Worm (Caenorhabditis elegans) whole organism, late embryonic: ENCODE measurements around the gene zig-13.

Experiments used
- C08G9.2 ChIP-seq: sonication (generic microtip); optimal IDR thresholded peaks from 2 replicates; lab custom pipeline; 2016; ENCODE audit warnings: mild to moderate bottlenecking, missing genetic modification characterization, moderate library complexity, missing compliant biosample characterization
- C38D4.7 ChIP-seq: fragments of 200-800 bp; sonication (Bioruptor generic); optimal IDR thresholded peaks from 2 replicates; lab custom pipeline; 2018; ENCODE audit warnings: mild to moderate bottlenecking, missing genetic modification characterization, moderate library complexity, missing compliant biosample characterization
- Y22D7AL.16 ChIP-seq: sonication (generic microtip); optimal IDR thresholded peaks from 2 replicates; lab custom pipeline; 2016; ENCODE audit warnings: missing genetic modification characterization, missing compliant biosample characterization
- ahr-1 ChIP-seq: sonication (generic microtip); optimal IDR thresholded peaks from 2 replicates; lab custom pipeline; 2016; ENCODE audit warnings: missing genetic modification characterization, missing compliant biosample characterization
- ceh-14 ChIP-seq: sonication (generic microtip); optimal IDR thresholded peaks from 2 replicates; lab custom pipeline; 2016; ENCODE audit warnings: missing genotype, missing genetic modification characterization, missing compliant biosample characterization
- ceh-2 ChIP-seq: sonication (generic microtip); optimal IDR thresholded peaks from 2 replicates; lab custom pipeline; 2016; ENCODE audit warnings: missing genotype, missing genetic modification characterization, missing compliant biosample characterization
- ceh-22 ChIP-seq: sonication (generic microtip); optimal IDR thresholded peaks from 2 replicates; lab custom pipeline; 2017; ENCODE audit warnings: missing biosample characterization, missing genetic modification characterization
- ceh-24 ChIP-seq: sonication (generic microtip); optimal IDR thresholded peaks from 2 replicates; lab custom pipeline; 2016; ENCODE audit warnings: mild to moderate bottlenecking, missing genetic modification characterization, missing compliant biosample characterization
- ceh-31 ChIP-seq: sonication (generic microtip); optimal IDR thresholded peaks from 2 replicates; lab custom pipeline; 2016; ENCODE audit warnings: missing genetic modification characterization, missing compliant biosample characterization
- ceh-34 ChIP-seq: sonication (generic microtip); optimal IDR thresholded peaks from 2 replicates; lab custom pipeline; 2016; ENCODE audit warnings: mild to moderate bottlenecking, missing genetic modification characterization, missing compliant biosample characterization
- ceh-6 ChIP-seq: fragments of 200-800 bp; sonication (Bioruptor generic); optimal IDR thresholded peaks from 2 replicates; lab custom pipeline; 2018; ENCODE audit warnings: mild to moderate bottlenecking, missing genetic modification characterization, missing compliant biosample characterization
- dve-1 ChIP-seq: sonication (generic microtip); optimal IDR thresholded peaks from 2 replicates; lab custom pipeline; 2017; ENCODE audit warnings: antibody characterized with exemption, mild to moderate bottlenecking, missing genetic modification characterization, missing compliant biosample characterization
- elt-4 ChIP-seq: sonication (generic microtip); optimal IDR thresholded peaks from 2 replicates; lab custom pipeline; 2016; ENCODE audit warnings: missing genetic modification characterization, missing compliant biosample characterization
- fkh-6 ChIP-seq: sonication (generic microtip); optimal IDR thresholded peaks from 2 replicates; lab custom pipeline; 2016; ENCODE audit warnings: missing genetic modification characterization, missing compliant biosample characterization
- gmeb-2 ChIP-seq: sonication (generic microtip); optimal IDR thresholded peaks from 2 replicates; lab custom pipeline; 2016; ENCODE audit warnings: missing genetic modification characterization, inconsistent platforms, missing compliant biosample characterization
- hlh-8 ChIP-seq: sonication (generic microtip); optimal IDR thresholded peaks from 2 replicates; lab custom pipeline; 2016; ENCODE audit warnings: missing genotype, missing genetic modification characterization, missing compliant biosample characterization
- lim-6 ChIP-seq: sonication (generic microtip); optimal IDR thresholded peaks from 2 replicates; lab custom pipeline; 2016; ENCODE audit warnings: missing genetic modification characterization, missing compliant biosample characterization
- madf-2 ChIP-seq: sonication (generic microtip); optimal IDR thresholded peaks from 2 replicates; lab custom pipeline; 2017; ENCODE audit warnings: missing genetic modification characterization, missing compliant biosample characterization
- nfya-1 ChIP-seq: sonication (generic microtip); optimal IDR thresholded peaks from 2 replicates; lab custom pipeline; 2017; ENCODE audit warnings: missing genetic modification characterization, mild to moderate bottlenecking, missing compliant biosample characterization, antibody characterized with exemption, moderate library complexity
- nhr-232 ChIP-seq: sonication (generic microtip); optimal IDR thresholded peaks from 2 replicates; lab custom pipeline; 2016; ENCODE audit warnings: missing genetic modification characterization, missing compliant biosample characterization
- odd-2 ChIP-seq: sonication (generic microtip); optimal IDR thresholded peaks from 2 replicates; lab custom pipeline; 2017; ENCODE audit warnings: antibody characterized with exemption, mild to moderate bottlenecking, missing genetic modification characterization, missing compliant biosample characterization
- pag-3 ChIP-seq: sonication (generic microtip); optimal IDR thresholded peaks from 2 replicates; lab custom pipeline; 2016; ENCODE audit warnings: missing compliant biosample characterization, missing genetic modification characterization, borderline replicate concordance
- pat-9 ChIP-seq: fragments of 200-800 bp; sonication (Bioruptor generic); optimal IDR thresholded peaks from 2 replicates; lab custom pipeline; 2018; ENCODE audit warnings: mild to moderate bottlenecking, missing genetic modification characterization, moderate library complexity, missing compliant biosample characterization
- pax-1 ChIP-seq: fragments of 150-350 bp; optimal IDR thresholded peaks from 2 replicates; lab custom pipeline; 2014; ENCODE audit warnings: missing biosample characterization, missing genetic modification characterization
- pha-4 ChIP-seq: fragments of 150-350 bp; optimal IDR thresholded peaks from 2 replicates; lab custom pipeline; 2018; ENCODE audit warnings: missing biosample characterization, missing genetic modification reagents, missing genetic modification characterization
- pros-1 ChIP-seq: fragments of 150-350 bp; optimal IDR thresholded peaks from 2 replicates; lab custom pipeline; 2014; ENCODE audit warnings: missing biosample characterization, missing genetic modification reagents, missing genetic modification characterization
- ref-2 ChIP-seq: sonication (generic microtip); optimal IDR thresholded peaks from 2 replicates; lab custom pipeline; 2016; ENCODE audit warnings: missing genetic modification characterization, missing compliant biosample characterization
- rnt-1 ChIP-seq: sonication (generic microtip); optimal IDR thresholded peaks from 2 replicates; lab custom pipeline; 2016; ENCODE audit warnings: missing genetic modification characterization, missing compliant biosample characterization
- sdc-2 ChIP-seq: sonication (generic microtip); optimal IDR thresholded peaks from 2 replicates; lab custom pipeline; 2016; ENCODE audit warnings: missing genotype, missing genetic modification characterization, missing compliant biosample characterization
- sox-4 ChIP-seq: sonication (generic microtip); optimal IDR thresholded peaks from 2 replicates; lab custom pipeline; 2017; ENCODE audit warnings: mild to moderate bottlenecking, missing genetic modification characterization, inconsistent platforms, missing compliant biosample characterization
- tbx-7 ChIP-seq: sonication (generic microtip); optimal IDR thresholded peaks from 2 replicates; lab custom pipeline; 2016; ENCODE audit warnings: missing genotype, missing genetic modification characterization, missing compliant biosample characterization
- ttx-3 ChIP-seq: sonication (generic microtip); optimal IDR thresholded peaks from 2 replicates; lab custom pipeline; 2016; ENCODE audit warnings: missing genetic modification reagents, missing genetic modification characterization, missing compliant biosample characterization
- unc-42 ChIP-seq: sonication (generic microtip); optimal IDR thresholded peaks from 2 replicates; lab custom pipeline; 2016; ENCODE audit warnings: missing genotype, missing genetic modification characterization, missing compliant biosample characterization

Gene zig-13

ce11 chrIII:145078-145477 lies 11.5 kb downstream of the zig-13 start, which contains the start of the genes T17A3.12 and fbxb-83:
T17A3.12 (minus strand) TSS chrIII:145178.
fbxb-83 (minus strand) TSS chrIII:145211.
- TF ChIP-seq C38D4.7 (no peak), pat-9 (tag; lab: Kevin White, UChicago) (no peak), C08G9.2 (tag; lab: Kevin White, UChicago) (no peak)

- no peak for TF ChIP-seq elt-4
- TF ChIP-seq madf-2: no peak
- no peak for TF ChIP-seq ref-2 (tag; lab: Kevin White, UChicago)
- no peak for TF ChIP-seq ttx-3 (tag; lab: Kevin White, UChicago)
Measured at ce11 chrIII:143121-143520, 13.4 kb downstream of the zig-13 start, which contains the start of gene fbxb-82. fbxb-82 (minus strand) TSS chrIII:143221.

- TF ChIP-seq sox-4: no peak
- no peak for TF ChIP-seq sdc-2
- TF ChIP-seq ceh-24 (tag; lab: Kevin White, UChicago): no peak
- no peak for TF ChIP-seq pag-3 (tag; lab: Kevin White, UChicago)
- no peak for TF ChIP-seq nhr-232
- no peak for TF ChIP-seq dve-1 (tag; lab: Kevin White, UChicago)
Measured at ce11 chrIII:140904-141303, 15.6 kb downstream of the zig-13 start, which contains the start of gene fbxb-81. fbxb-81 (minus strand) TSS chrIII:141217.

DNA sequence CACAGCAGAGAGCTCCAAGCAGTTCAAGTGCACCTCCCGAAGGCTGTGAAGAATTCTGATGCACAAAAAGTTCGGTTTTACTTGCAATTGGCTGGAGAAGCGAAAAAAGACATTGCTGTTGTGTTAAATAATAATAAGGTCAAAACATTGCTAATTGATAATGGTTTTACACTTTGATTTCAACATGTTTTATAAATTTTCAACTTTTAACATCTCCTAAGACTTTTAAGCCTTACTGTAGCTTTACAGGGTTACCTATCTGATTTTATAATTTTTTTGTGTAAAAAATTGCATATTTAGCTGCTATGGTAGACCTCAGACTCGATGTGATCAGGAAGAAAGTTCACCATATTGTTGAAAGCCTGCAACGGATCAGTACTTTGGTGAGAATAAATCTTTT lies 22.4 kb downstream of the zig-13 start, which contains the start of gene pals-25:
Gene pals-25 (plus strand): TSS at position 301 of the 400 bp plus-strand sequence.
- TF ChIP-seq hlh-8 (tag; lab: Kevin White, UChicago) (no peak), dve-1 (tag; lab: Kevin White, UChicago) (no peak), Y22D7AL.16 (tag; lab: Kevin White, UChicago) (no peak), ceh-6 (no peak), tbx-7 (tag; lab: Kevin White, UChicago) (no peak), ttx-3 (tag; lab: Kevin White, UChicago) (no peak), C08G9.2 (tag; lab: Kevin White, UChicago) (no peak), pros-1 (tag; lab: Kevin White, UChicago) (no peak)

DNA sequence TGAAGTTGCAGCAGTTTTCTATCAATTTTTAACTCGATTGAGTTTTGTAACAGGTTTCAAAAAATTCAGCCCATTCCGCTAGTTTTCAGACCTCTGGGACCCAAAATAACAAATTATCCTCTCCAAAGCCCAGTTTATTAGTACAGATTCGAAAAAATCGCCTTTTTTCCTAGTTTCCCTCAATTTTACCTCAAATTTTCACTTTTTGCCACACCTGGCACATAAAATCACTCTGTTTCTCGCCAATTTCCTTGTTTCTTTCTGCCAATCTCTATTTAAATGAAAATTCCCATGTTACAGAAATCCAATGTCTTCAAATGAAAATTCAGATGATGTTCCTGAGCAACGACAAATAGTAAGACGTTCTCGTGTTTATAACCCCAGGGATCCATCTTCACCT lies 24.4 kb downstream of the zig-13 start, which contains the start of gene pals-22:
Gene pals-22 (plus strand): TSS at position 301 of the 400 bp plus-strand sequence.
- TF ChIP-seq ahr-1: no peak
- TF ChIP-seq ref-2 (tag; lab: Kevin White, UChicago): no peak
- no peak for TF ChIP-seq pax-1 (tag; lab: Kevin White, UChicago)
- TF ChIP-seq C08G9.2 (tag; lab: Kevin White, UChicago): no peak

DNA sequence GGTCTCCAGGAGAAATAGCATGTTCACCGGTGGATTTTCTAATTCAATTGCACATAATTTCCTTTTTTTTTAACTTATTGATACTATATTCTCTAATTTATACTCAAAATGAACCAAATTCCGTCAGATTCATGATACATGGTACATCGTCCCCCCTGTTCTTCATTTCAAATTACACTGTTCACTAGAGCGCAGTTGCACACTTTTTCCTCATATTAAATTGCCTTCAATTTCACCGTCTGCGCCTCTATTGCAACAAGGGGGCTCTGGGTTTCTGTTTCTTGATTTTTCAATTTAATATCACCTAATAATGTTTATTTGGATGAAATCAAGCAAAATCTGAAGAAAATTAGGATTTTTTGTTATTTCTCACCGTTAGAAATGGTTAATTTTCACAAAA lies 24.9 kb downstream of the zig-13 start:
- peak; percentile 53 for TF ChIP-seq ceh-34 (tag; lab: Kevin White, UChicago)
- peak; percentile 34 for TF ChIP-seq nfya-1 (tag; lab: Kevin White, UChicago)
- TF ChIP-seq ceh-31 (tag; lab: Kevin White, UChicago): peak; percentile 41
- TF ChIP-seq pha-4 (tag; lab: Kevin White, UChicago): no peak
- TF ChIP-seq pax-1 (tag; lab: Kevin White, UChicago): no peak
- peak; percentile 43 for TF ChIP-seq ceh-14 (tag; lab: Kevin White, UChicago)
- TF ChIP-seq gmeb-2 (tag; lab: Kevin White, UChicago): no peak
- TF ChIP-seq rnt-1 (tag; lab: Kevin White, UChicago): no peak
- no peak for TF ChIP-seq dve-1 (tag; lab: Kevin White, UChicago)
- no peak for TF ChIP-seq elt-4
- no peak for TF ChIP-seq fkh-6 (tag; lab: Kevin White, UChicago)
- TF ChIP-seq lim-6 (tag; lab: Kevin White, UChicago): peak; percentile 4
- TF ChIP-seq ceh-2: no peak
- no peak for TF ChIP-seq ref-2 (tag; lab: Kevin White, UChicago)
- no peak for TF ChIP-seq ceh-22
- no peak for TF ChIP-seq odd-2 (tag; lab: Kevin White, UChicago)
- TF ChIP-seq unc-42 (tag; lab: Kevin White, UChicago): peak; percentile 91
